Fruit fly (Drosophila melanogaster): ENCODE measurements around the gene rudhira.

rudhira gene

DNA sequence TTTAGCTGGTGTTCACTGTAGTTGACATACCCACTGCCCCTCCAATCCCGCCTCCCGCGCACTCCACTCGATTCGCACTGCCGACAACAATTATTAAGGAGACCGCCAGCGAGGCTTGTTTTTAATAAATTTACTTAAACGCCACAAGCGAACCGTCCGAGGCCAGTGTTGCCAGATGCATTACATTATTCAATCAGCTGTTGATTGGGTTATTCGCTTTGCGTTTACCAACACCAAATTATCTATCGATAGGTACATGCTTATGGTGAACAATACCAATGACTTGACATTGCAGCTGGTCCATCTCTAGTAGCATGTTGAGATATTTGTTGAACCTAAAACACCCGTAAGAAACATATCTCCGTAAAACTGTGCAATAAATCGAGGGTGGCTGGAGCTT, 70.3 kb downstream of the rudhira start, which contains the start of the genes CG10353 and SelG (continued):
- TF ChIP-seq Doc2 (GFP tag; IDR thresholded peaks at IDR 0.05) (no peak), CG31365 (tag; optimal IDR thresholded peaks at IDR 0.05) (no peak), unpg (GFP tag; optimal IDR thresholded peaks at IDR 0.05) (peak; percentile 14), dmrt99B (tag; optimal IDR thresholded peaks at IDR 0.05) (no peak), slbo (GFP tag; IDR thresholded peaks at IDR 0.05) (peak; percentile 63), CG10565 (GFP tag; optimal IDR thresholded peaks at IDR 0.05) (no peak), CG4617 (GFP tag; optimal IDR thresholded peaks at IDR 0.05; ENCODE audit: borderline replicate concordance) (peak; percentile 71), pzg (GFP tag; optimal IDR thresholded peaks at IDR 0.05) (peak; percentile 93), CG30020 (tag; optimal IDR thresholded peaks at IDR 0.05) (peak; percentile 28), Hey (tag; optimal IDR thresholded peaks at IDR 0.05) (no peak), tgo (GFP tag; IDR thresholded peaks at IDR 0.05) (peak; percentile 20; the same call in 1 of the 3 replicates), CG2202 (tag; optimal IDR thresholded peaks at IDR 0.05) (no peak), chif (GFP tag; optimal IDR thresholded peaks at IDR 0.05) (peak; percentile 18 to 26), zen (tag; optimal IDR thresholded peaks at IDR 0.05) (peak; percentile 25), Rfx (GFP tag; IDR thresholded peaks at IDR 0.05) (peak; percentile 59), Oli (tag; optimal IDR thresholded peaks at IDR 0.05) (no peak), GATAe (GFP tag; conservative IDR thresholded peaks at IDR 0.05) (no peak), fd96Cb (tag; optimal IDR thresholded peaks at IDR 0.05) (no peak), CG7963 (GFP tag; IDR thresholded peaks at IDR 0.05; ENCODE audit: partially characterized antibody) (peak; percentile 63; the same call in 2 of the 3 replicates), CG32767 (GFP tag; IDR thresholded peaks at IDR 0.05) (no peak), CG18599 (GFP tag; optimal IDR thresholded peaks at IDR 0.05) (peak; percentile 26), CG4328 (GFP tag; optimal IDR thresholded peaks at IDR 0.05) (no peak), Sox100B (GFP tag; optimal IDR thresholded peaks at IDR 0.05) (no peak), chm (GFP tag; IDR thresholded peaks at IDR 0.05) (peak; percentile 49; the same call in 1 of the 2 replicates), CG12744 (GFP tag; optimal IDR thresholded peaks at IDR 0.05) (no peak), rib (GFP tag; IDR thresholded peaks at IDR 0.05) (no peak), CG10209 (GFP tag; optimal IDR thresholded peaks at IDR 0.05) (no peak), CG14667 (GFP tag; IDR thresholded peaks at IDR 0.05) (no peak), Hmr (GFP tag; optimal IDR thresholded peaks at IDR 0.05) (peak; percentile 32), nau (GFP tag; optimal IDR thresholded peaks at IDR 0.05) (no peak), CG10321 (GFP tag; IDR thresholded peaks at IDR 0.05) (no peak), ttk (GFP tag; IDR thresholded peaks at IDR 0.05) (no peak), CG6813 (GFP tag; optimal IDR thresholded peaks at IDR 0.05) (no peak), Hr78 (GFP tag; optimal IDR thresholded peaks at IDR 0.05) (no peak), cas (GFP tag; IDR thresholded peaks at IDR 0.05) (no peak), btn (GFP tag; optimal IDR thresholded peaks at IDR 0.05) (no peak), Eip74EF (GFP tag; optimal IDR thresholded peaks at IDR 0.05) (no peak), CG30431 (GFP tag; optimal IDR thresholded peaks at IDR 0.05) (no peak), az2 (GFP tag; optimal IDR thresholded peaks at IDR 0.05) (no peak), twi (tag; optimal IDR thresholded peaks at IDR 0.05) (peak; percentile 4), CG6683 (GFP tag; optimal IDR thresholded peaks at IDR 0.05) (no peak), Mad (GFP tag; optimal IDR thresholded peaks at IDR 0.05) (no peak), CG2199 (GFP tag; IDR thresholded peaks at IDR 0.05) (peak; percentile 28; the same call in 1 of the 3 replicates), fd102C (GFP tag; optimal IDR thresholded peaks at IDR 0.05) (no peak), CG13287 (GFP tag; IDR thresholded peaks at IDR 0.05; ENCODE audit: partially characterized antibody) (peak; percentile 90), C15 (GFP tag; IDR thresholded peaks at IDR 0.05) (no peak), Fer2 (tag; optimal IDR thresholded peaks at IDR 0.05) (no peak), CG14860 (GFP tag; IDR thresholded peaks at IDR 0.05; ENCODE audit: partially characterized antibody) (peak; percentile 65), cato (GFP tag; optimal IDR thresholded peaks at IDR 0.05; ENCODE audit: borderline replicate concordance) (no peak), Mes4 (GFP tag; optimal IDR thresholded peaks at IDR 0.05) (peak; percentile 10)

Measured in whole organism, embryonic.